Worm (Caenorhabditis elegans) whole organism, L4 larva: ENCODE measurements around the gene pad-2.

Source experiments
- F10B5.3 ChIP-seq: sonication (generic microtip); optimal IDR thresholded peaks from 2 replicates; lab custom pipeline; 2016; ENCODE audit warnings: mild to moderate bottlenecking, missing genetic modification characterization, missing compliant biosample characterization
- F49E8.2 ChIP-seq: sonication (generic microtip); optimal IDR thresholded peaks from 2 replicates; lab custom pipeline; 2016; ENCODE audit warnings: missing compliant biosample characterization, mild to moderate bottlenecking, missing genetic modification characterization, borderline replicate concordance
- Y48G9A.11 ChIP-seq: fragments of 200-800 bp; sonication (Bioruptor generic); IDR thresholded peaks from 2 replicates; pipeline ENCODE4 v1.3.6; 2022; ENCODE audit warnings: missing genetic modification reagents, missing genetic modification characterization, missing compliant biosample characterization
- Y75B8A.6 ChIP-seq: fragments of 200-800 bp; sonication (Bioruptor generic); IDR thresholded peaks from 2 replicates; pipeline ENCODE4 v1.3.6; 2022; ENCODE audit warnings: missing genetic modification reagents, missing genetic modification characterization, missing compliant biosample characterization
- aha-1 ChIP-seq: fragments of 150-350 bp; peaks from one replicate; lab custom pipeline; 2014; ENCODE audit warnings: missing biosample characterization, missing genetic modification characterization
- arid-1 ChIP-seq: fragments of 200-800 bp; sonication (Bioruptor generic); conservative IDR thresholded peaks from 2 replicates; pipeline ENCODE4 v1.3.6; 2022; ENCODE audit warnings: missing genetic modification reagents, missing genetic modification characterization, missing compliant biosample characterization
- attf-4 ChIP-seq: sonication (generic microtip); optimal IDR thresholded peaks from 3 replicates; lab custom pipeline; 2017; ENCODE audit warnings: missing biosample characterization, missing genetic modification characterization
- ceh-28 ChIP-seq: fragments of 150-350 bp; optimal IDR thresholded peaks from 2 replicates; lab custom pipeline; 2014; ENCODE audit warnings: missing biosample characterization, missing genetic modification reagents, missing genetic modification characterization
- ceh-32 ChIP-seq: sonication (generic microtip); optimal IDR thresholded peaks from 2 replicates; lab custom pipeline; 2016; ENCODE audit warnings: mild to moderate bottlenecking, missing genetic modification characterization, missing compliant biosample characterization; ENCODE audit not compliant: poor library complexity
- cey-2 ChIP-seq: sonication (generic microtip); optimal IDR thresholded peaks from 3 replicates; lab custom pipeline; 2017; ENCODE audit warnings: missing genetic modification characterization, mild to moderate bottlenecking, missing compliant biosample characterization, antibody characterized with exemption, borderline replicate concordance; ENCODE audit not compliant: insufficient read depth
- dmd-6 ChIP-seq: fragments of 200-800 bp; sonication (Bioruptor generic); IDR thresholded peaks from 2 replicates; pipeline ENCODE4 v1.3.6; 2022; ENCODE audit warnings: missing genetic modification reagents, missing genetic modification characterization, missing compliant biosample characterization
- dmd-9 ChIP-seq: fragments of 200-800 bp; sonication (Bioruptor generic); IDR thresholded peaks from 2 replicates; pipeline ENCODE4 v1.3.6; 2022; ENCODE audit warnings: missing genetic modification reagents, missing genetic modification characterization, missing compliant biosample characterization
- dpl-1 ChIP-seq: fragments of 150-350 bp; optimal IDR thresholded peaks from 2 replicates; lab custom pipeline; 2014; ENCODE audit warnings: missing biosample characterization, missing genetic modification reagents, missing genetic modification characterization
- egl-43 ChIP-seq: fragments of 200-800 bp; sonication (Bioruptor generic); IDR thresholded peaks from 2 replicates; pipeline ENCODE4 v1.3.6; 2022; ENCODE audit warnings: missing genetic modification reagents, missing genetic modification characterization, missing compliant biosample characterization
- fos-1 ChIP-seq: fragments of 150-350 bp; optimal IDR thresholded peaks from 2 replicates; lab custom pipeline; 2014; ENCODE audit warnings: missing biosample characterization, missing genetic modification characterization
- lin-1 ChIP-seq: fragments of 200-800 bp; sonication (Bioruptor generic); IDR thresholded peaks from 2 replicates; pipeline ENCODE4 v1.3.6; 2022; ENCODE audit warnings: missing genetic modification reagents, missing genetic modification characterization, missing compliant biosample characterization
- lin-38 ChIP-seq: fragments of 200-800 bp; sonication (Bioruptor generic); IDR thresholded peaks from 2 replicates; pipeline ENCODE4 v1.3.6; 2022; ENCODE audit warnings: missing genetic modification reagents, missing genetic modification characterization, missing compliant biosample characterization
- lsy-2 ChIP-seq, 2 experiments: fragments of 150-350 bp in 1 of 2; sonication (generic microtip) in 1 of 2; optimal IDR thresholded peaks; 2 replicates each; lab custom pipeline; 2014 to 2017; ENCODE audit warnings: missing biosample characterization in 2 of 2, missing genetic modification characterization in 2 of 2
- nhr-111 ChIP-seq: fragments of 200-800 bp; sonication (Bioruptor generic); optimal IDR thresholded peaks from 2 replicates; lab custom pipeline; 2018; ENCODE audit warnings: mild to moderate bottlenecking, missing genetic modification characterization, missing compliant biosample characterization
- nhr-25 ChIP-seq: sonication (generic microtip); optimal IDR thresholded peaks from 2 replicates; lab custom pipeline; 2017; ENCODE audit warnings: missing genetic modification characterization, mild to moderate bottlenecking, missing compliant biosample characterization, antibody characterized with exemption, moderate library complexity, borderline replicate concordance; ENCODE audit not compliant: insufficient read depth
- nhr-28 ChIP-seq: fragments of 150-350 bp; optimal IDR thresholded peaks from 2 replicates; lab custom pipeline; 2014; ENCODE audit warnings: missing biosample characterization, missing genetic modification characterization
- nhr-76 ChIP-seq: fragments of 150-350 bp; optimal IDR thresholded peaks from 2 replicates; lab custom pipeline; 2014; ENCODE audit warnings: missing biosample characterization, missing genetic modification characterization
- rbr-2 ChIP-seq: sonication (generic microtip); optimal IDR thresholded peaks from 2 replicates; lab custom pipeline; 2016; ENCODE audit warnings: missing genotype, missing genetic modification characterization, missing compliant biosample characterization
- set-16 ChIP-seq: fragments of 200-800 bp; sonication (Bioruptor generic); IDR thresholded peaks from 2 replicates; pipeline ENCODE4 v1.3.6; 2022; ENCODE audit warnings: missing genetic modification reagents, missing genetic modification characterization, missing compliant biosample characterization
- unc-62 ChIP-seq, 3 experiments: fragments of 150-350 bp in 1 of 3; sonication (generic microtip); optimal IDR thresholded peaks in 2 of 3; peaks in 1 of 3; 1 replicate in 1 of 3; 2 replicates in 2 of 3; lab custom pipeline; 2014 to 2017; ENCODE audit warnings: missing biosample characterization in 3 of 3, missing genetic modification characterization in 3 of 3, missing genetic modification reagents in 3 of 3, missing genotype in 1 of 3
- zag-1 ChIP-seq: fragments of 150-350 bp; optimal IDR thresholded peaks from 2 replicates; lab custom pipeline; 2014; ENCODE audit warnings: missing biosample characterization, missing genetic modification characterization
- zip-2 ChIP-seq: fragments of 150-350 bp; optimal IDR thresholded peaks from 2 replicates; lab custom pipeline; 2014; ENCODE audit warnings: missing biosample characterization, missing genetic modification characterization
- ztf-7 ChIP-seq: fragments of 150-350 bp; optimal IDR thresholded peaks from 2 replicates; lab custom pipeline; 2014; ENCODE audit warnings: missing biosample characterization, missing genetic modification characterization

Gene pad-2

DNA sequence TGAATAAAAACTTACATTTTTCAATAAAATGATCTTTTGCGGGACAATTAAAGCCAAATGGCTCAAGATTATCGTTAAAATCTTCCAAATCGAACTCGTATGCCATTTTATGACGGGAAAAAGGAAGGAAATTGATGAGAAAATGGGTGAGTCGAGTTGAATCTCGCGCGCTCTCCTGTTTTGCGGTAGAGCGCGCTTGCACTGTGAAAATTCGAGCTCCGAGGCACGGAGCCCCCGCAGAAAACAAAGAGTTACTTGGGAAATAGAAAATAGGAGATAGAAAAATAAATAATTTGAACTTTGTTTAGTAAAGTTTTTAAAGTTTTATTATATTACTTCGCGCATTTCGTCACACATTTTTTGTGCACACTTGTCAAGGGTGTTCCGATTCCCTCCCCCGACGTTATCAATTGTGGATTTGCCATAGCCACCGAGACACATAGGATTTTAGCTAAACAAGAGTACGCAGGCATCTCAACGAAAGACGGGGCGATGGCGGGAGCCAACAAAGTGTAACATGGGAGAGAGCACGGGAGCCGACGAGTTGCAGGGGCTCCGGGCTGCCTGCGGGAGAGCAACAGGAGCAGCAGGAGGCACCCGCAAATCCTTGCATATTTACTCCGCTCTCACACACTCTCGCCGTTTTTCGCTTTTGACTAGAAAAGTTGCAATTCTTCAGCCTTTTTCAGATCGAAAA, 30.3 kb upstream of the pad-2 start, which contains the start of the genes div-1 and cor-1 (continued):
- TF ChIP-seq dpl-1 = peak; percentile 73
- no peak for TF ChIP-seq rbr-2 (tag; lab: Kevin White, UChicago)
- TF ChIP-seq nhr-111 = no peak
- TF ChIP-seq, all 104 proteins: peak for 11

ce11 chrIII:10251114-10251513, 27.8 kb upstream of the pad-2 start:
- TF ChIP-seq aha-1 (tag; lab: Kevin White, UChicago) (peak; percentile 95), lsy-2 (tag; optimal IDR thresholded peaks at IDR 0.05; lab: Kevin White, UChicago) (no peak), egl-43 (GFP tag; lab: Robert Waterston, UW) (no peak), F10B5.3 (tag; lab: Kevin White, UChicago) (no peak)

DNA sequence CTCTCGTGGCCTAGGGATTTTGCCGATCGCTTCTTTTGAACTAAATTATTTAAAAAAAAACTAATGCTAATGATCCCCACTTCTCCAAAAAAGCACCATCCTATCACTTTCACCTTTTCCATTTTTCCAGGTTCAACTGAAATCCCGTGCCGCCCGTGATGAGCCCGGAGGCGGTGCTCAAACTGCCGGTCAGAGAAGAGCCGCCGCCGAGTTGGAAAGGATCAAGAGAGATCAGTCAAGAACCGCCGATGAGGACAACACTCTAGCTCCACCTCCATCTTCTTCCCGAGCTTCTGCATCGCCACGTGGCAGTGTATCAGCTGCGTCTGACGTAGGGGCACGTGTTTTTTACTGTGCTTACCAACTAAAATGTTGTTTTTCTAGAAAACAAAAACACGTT, 25.6 kb upstream of the pad-2 start:
- no peak for TF ChIP-seq nhr-76 (tag; lab: Kevin White, UChicago)
- 0 out of 2 replicates have a peak, but pooled peaks have one; percentile 14 for TF ChIP-seq egl-43 (GFP tag; lab: Robert Waterston, UW)
- peak in 1 of 2 experiments; percentile 1 for TF ChIP-seq unc-62 (GFP tag; optimal IDR thresholded peaks at IDR 0.05 in 1 of 2; lab: Kevin White, UChicago)
- TF ChIP-seq unc-62 (tag; optimal IDR thresholded peaks at IDR 0.05; lab: Kevin White, UChicago) = no peak
- TF ChIP-seq ceh-32 (tag; lab: Kevin White, UChicago) = no peak
- no peak for TF ChIP-seq ceh-28 (tag; lab: Kevin White, UChicago)
- TF ChIP-seq set-16 (GFP tag; lab: Robert Waterston, UW) = peak; percentile 75

- TF ChIP-seq aha-1 (tag; lab: Kevin White, UChicago) = peak; percentile 53
- TF ChIP-seq zip-2 (tag; lab: Kevin White, UChicago) = no peak
- peak; percentile 73 for TF ChIP-seq nhr-28
- TF ChIP-seq fos-1 (tag; lab: Kevin White, UChicago) = no peak
Measured at ce11 chrIII:10254583-10254982, 24.3 kb upstream of the pad-2 start, which contains the start of gene R01H10.4. TSS of gene R01H10.4 (plus strand) at chrIII:10254818.

ce11 chrIII:10258641-10259040, 20.3 kb upstream of the pad-2 start, which contains the start of gene rip-1:
TSS of gene rip-1 (minus strand) at chrIII:10258741.
- no peak for TF ChIP-seq Y48G9A.11 (GFP tag; lab: Robert Waterston, UW)
- TF ChIP-seq F49E8.2 (tag; lab: Kevin White, UChicago) = no peak
- no peak for TF ChIP-seq attf-4
- no peak for TF ChIP-seq lin-1
- TF ChIP-seq arid-1 (GFP tag; lab: Robert Waterston, UW) = no peak
- no peak for TF ChIP-seq ceh-28 (tag; lab: Kevin White, UChicago)
- TF ChIP-seq Y75B8A.6 (GFP tag; lab: Robert Waterston, UW) = no peak
- no peak for TF ChIP-seq cey-2 (tag; lab: Kevin White, UChicago)
- TF ChIP-seq nhr-25 = no peak
- no peak for TF ChIP-seq lsy-2 (tag; optimal IDR thresholded peaks at IDR 0.05; lab: Kevin White, UChicago)
- no peak for TF ChIP-seq zip-2 (tag; lab: Kevin White, UChicago)
- no peak for TF ChIP-seq lin-38 (GFP tag; lab: Robert Waterston, UW)
- no peak for TF ChIP-seq dmd-6 (GFP tag; lab: Robert Waterston, UW)
- no peak for TF ChIP-seq unc-62 (GFP tag; optimal IDR thresholded peaks at IDR 0.05 in 1 of 2; lab: Kevin White, UChicago)
- TF ChIP-seq unc-62 (tag; optimal IDR thresholded peaks at IDR 0.05; lab: Kevin White, UChicago) = no peak
- TF ChIP-seq zag-1 (tag; lab: Kevin White, UChicago) = no peak
- no peak for TF ChIP-seq ztf-7 (tag; lab: Kevin White, UChicago)
- TF ChIP-seq dmd-9 (GFP tag; lab: Robert Waterston, UW) = no peak
- TF ChIP-seq, all 104 proteins: peak for 0

- TF ChIP-seq dmd-9 (GFP tag; lab: Robert Waterston, UW) = no peak
- TF ChIP-seq unc-62 (GFP tag; optimal IDR thresholded peaks at IDR 0.05 in 1 of 2; lab: Kevin White, UChicago) = peak in 1 of 2 experiments; percentile 94
- no peak for TF ChIP-seq unc-62 (tag; optimal IDR thresholded peaks at IDR 0.05; lab: Kevin White, UChicago)
Measured at ce11 chrIII:10261256-10261655, 17.7 kb upstream of the pad-2 start.
